Worm (Caenorhabditis elegans) whole organism, L1 larva: ENCODE results near the gene F32G8.3.
A peak's percentile ranks its signal among the peaks of the same experiment; 100 is the strongest.

Experiments
- C04F5.9 ChIP-seq: sonication (generic microtip); optimal IDR thresholded peaks from 2 replicates; lab custom pipeline; 2016; ENCODE audit warnings: missing genetic modification characterization, missing compliant biosample characterization
- C16A3.4 ChIP-seq: fragments of 150-350 bp; optimal IDR thresholded peaks from 2 replicates; lab custom pipeline; 2014; ENCODE audit warnings: missing biosample characterization, missing genetic modification characterization
- F16B12.6 ChIP-seq: fragments of 150-350 bp; optimal IDR thresholded peaks from 2 replicates; lab custom pipeline; 2014; ENCODE audit warnings: missing biosample characterization, missing genetic modification characterization
- aha-1 ChIP-seq: fragments of 150-350 bp; optimal IDR thresholded peaks from 2 replicates; lab custom pipeline; 2014; ENCODE audit warnings: missing biosample characterization, missing genetic modification characterization
- blmp-1 ChIP-seq: fragments of 150-350 bp; optimal IDR thresholded peaks from 2 replicates; lab custom pipeline; 2014; ENCODE audit warnings: missing biosample characterization, missing genetic modification characterization
- ceh-63 ChIP-seq: fragments of 200-800 bp; sonication (Bioruptor generic); optimal IDR thresholded peaks from 2 replicates; lab custom pipeline; 2018; ENCODE audit warnings: mild to moderate bottlenecking, missing genetic modification characterization, missing compliant biosample characterization
- ceh-8 ChIP-seq: fragments of 200-800 bp; sonication (Bioruptor generic); optimal IDR thresholded peaks from 2 replicates; lab custom pipeline; 2018; ENCODE audit warnings: mild to moderate bottlenecking, missing genetic modification characterization, moderate library complexity, missing compliant biosample characterization
- ceh-82 ChIP-seq, 3 experiments: fragments of 150-350 bp in 1 of 3; sonication (generic microtip) in 2 of 3; optimal IDR thresholded peaks; 2 replicates each; lab custom pipeline; 2014 to 2017; ENCODE audit warnings: missing biosample characterization in 3 of 3, missing genetic modification characterization in 3 of 3
- dpl-1 ChIP-seq, 3 experiments: fragments of 150-350 bp in 2 of 3; sonication (generic microtip) in 1 of 3; optimal IDR thresholded peaks; 2 replicates each; lab custom pipeline; 2014 to 2017; ENCODE audit warnings: missing biosample characterization in 3 of 3, missing genetic modification characterization in 3 of 3, missing genetic modification reagents in 3 of 3
- dsc-1 ChIP-seq: sonication (generic microtip); optimal IDR thresholded peaks from 2 replicates; lab custom pipeline; 2016; ENCODE audit warnings: mild to moderate bottlenecking, missing genetic modification characterization, missing compliant biosample characterization
- elt-2 ChIP-seq: sonication (generic microtip); optimal IDR thresholded peaks from 2 replicates; lab custom pipeline; 2016; ENCODE audit warnings: missing genetic modification characterization, mild to moderate bottlenecking, inconsistent platforms, missing compliant biosample characterization, missing genetic modification reagents
- elt-3 ChIP-seq, 6 experiments: fragments of 150-350 bp in 1 of 6; sonication (generic microtip); optimal IDR thresholded peaks; 2 replicates each; lab custom pipeline; 2017 to 2018; ENCODE audit warnings: missing biosample characterization in 6 of 6, missing genetic modification characterization in 6 of 6, inconsistent platforms in 1 of 6
- fkh-10 ChIP-seq: sonication (generic microtip); optimal IDR thresholded peaks from 2 replicates; lab custom pipeline; 2017; ENCODE audit warnings: missing biosample characterization, missing genetic modification reagents, missing genetic modification characterization
- fkh-8 ChIP-seq: sonication (generic microtip); optimal IDR thresholded peaks from 2 replicates; lab custom pipeline; 2016; ENCODE audit warnings: mild to moderate bottlenecking, missing genetic modification characterization, missing compliant biosample characterization
- fos-1 ChIP-seq: fragments of 150-350 bp; optimal IDR thresholded peaks from 2 replicates; lab custom pipeline; 2014; ENCODE audit warnings: missing biosample characterization, missing genetic modification characterization
- hlh-17 ChIP-seq: fragments of 200-800 bp; sonication (Bioruptor generic); optimal IDR thresholded peaks from 2 replicates; lab custom pipeline; 2018; ENCODE audit warnings: missing genetic modification characterization, mild to moderate bottlenecking, missing compliant biosample characterization, moderate library complexity, borderline replicate concordance
- hlh-4 ChIP-seq: sonication (generic microtip); optimal IDR thresholded peaks from 2 replicates; lab custom pipeline; 2016; ENCODE audit warnings: mild to moderate bottlenecking, missing genetic modification characterization, missing compliant biosample characterization
- irx-1 ChIP-seq: sonication (generic microtip); optimal IDR thresholded peaks from 2 replicates; lab custom pipeline; 2016; ENCODE audit warnings: missing genetic modification characterization, missing compliant biosample characterization
- isw-1 ChIP-seq: fragments of 200-800 bp; sonication (Bioruptor generic); IDR thresholded peaks from 2 replicates; pipeline ENCODE4 v1.3.6; 2022; ENCODE audit warnings: missing genetic modification characterization, missing compliant biosample characterization
- jun-1 ChIP-seq: fragments of 150-350 bp; optimal IDR thresholded peaks from 2 replicates; lab custom pipeline; 2014; ENCODE audit warnings: missing biosample characterization, missing genetic modification reagents, missing genetic modification characterization
- lin-35 ChIP-seq, 2 experiments: fragments of 150-350 bp; optimal IDR thresholded peaks; 2 replicates each; lab custom pipeline; 2014; ENCODE audit warnings: missing biosample characterization in 2 of 2, missing genetic modification characterization in 2 of 2, missing genetic modification reagents in 2 of 2
- lin-39 ChIP-seq: fragments of 150-350 bp; optimal IDR thresholded peaks from 2 replicates; lab custom pipeline; 2014; ENCODE audit warnings: missing biosample characterization, missing genetic modification reagents, missing genetic modification characterization
- lsy-2 ChIP-seq, 2 experiments: fragments of 150-350 bp; optimal IDR thresholded peaks; 2 replicates each; lab custom pipeline; 2014; ENCODE audit warnings: missing biosample characterization in 2 of 2, missing genetic modification characterization in 2 of 2
- mdl-1 ChIP-seq, 2 experiments: fragments of 150-350 bp; optimal IDR thresholded peaks; 2 replicates each; lab custom pipeline; 2014 to 2017; ENCODE audit warnings: missing biosample characterization in 2 of 2, missing genetic modification characterization in 2 of 2, inconsistent platforms in 1 of 2
- mef-2 ChIP-seq: fragments of 150-350 bp; optimal IDR thresholded peaks from 2 replicates; lab custom pipeline; 2014; ENCODE audit warnings: missing biosample characterization, missing genetic modification characterization
- nhr-11 ChIP-seq: fragments of 150-350 bp; optimal IDR thresholded peaks from 2 replicates; lab custom pipeline; 2014; ENCODE audit warnings: missing biosample characterization, missing genetic modification characterization
- nhr-12 ChIP-seq: sonication (generic microtip); optimal IDR thresholded peaks from 2 replicates; lab custom pipeline; 2017; ENCODE audit warnings: missing biosample characterization, missing genetic modification characterization
- nhr-20 ChIP-seq: sonication (generic microtip); optimal IDR thresholded peaks from 2 replicates; lab custom pipeline; 2016; ENCODE audit warnings: mild to moderate bottlenecking, missing genetic modification characterization, missing compliant biosample characterization
- nhr-237 ChIP-seq: fragments of 150-350 bp; optimal IDR thresholded peaks from 2 replicates; lab custom pipeline; 2014; ENCODE audit warnings: missing biosample characterization, missing genetic modification characterization
- nhr-28 ChIP-seq: fragments of 150-350 bp; optimal IDR thresholded peaks from 2 replicates; lab custom pipeline; 2014; ENCODE audit warnings: missing biosample characterization, missing genetic modification characterization
- nhr-76 ChIP-seq: sonication (generic microtip); optimal IDR thresholded peaks from 2 replicates; lab custom pipeline; 2017; ENCODE audit warnings: missing biosample characterization, missing genetic modification characterization
- nhr-85 ChIP-seq: sonication (generic microtip); peaks from one replicate; lab custom pipeline; 2016; ENCODE audit warnings: missing genetic modification characterization, inconsistent platforms, missing compliant biosample characterization
- nhr-90 ChIP-seq: sonication (generic microtip); optimal IDR thresholded peaks from 2 replicates; lab custom pipeline; 2016; ENCODE audit warnings: mild to moderate bottlenecking, missing genetic modification characterization, missing compliant biosample characterization; ENCODE audit not compliant: poor library complexity
- pax-3 ChIP-seq: fragments of 200-800 bp; sonication (Bioruptor generic); optimal IDR thresholded peaks from 2 replicates; lab custom pipeline; 2018; ENCODE audit warnings: mild to moderate bottlenecking, missing genetic modification characterization, moderate library complexity, missing compliant biosample characterization
- pqm-1 ChIP-seq: sonication (generic microtip); optimal IDR thresholded peaks from 3 replicates; lab custom pipeline; 2017; ENCODE audit warnings: missing biosample characterization, missing genetic modification characterization
- rnt-1 ChIP-seq: sonication (generic microtip); optimal IDR thresholded peaks from 2 replicates; lab custom pipeline; 2016; ENCODE audit warnings: mild to moderate bottlenecking, missing genetic modification characterization, moderate library complexity, missing compliant biosample characterization
- snpc-4 ChIP-seq: fragments of 150-350 bp; optimal IDR thresholded peaks from 2 replicates; lab custom pipeline; 2014; ENCODE audit warnings: missing biosample characterization, missing genetic modification characterization
- sptf-1 ChIP-seq: fragments of 150-350 bp; optimal IDR thresholded peaks from 2 replicates; lab custom pipeline; 2014; ENCODE audit warnings: missing biosample characterization, missing genetic modification characterization
- sup-37 ChIP-seq: fragments of 200-800 bp; sonication (Bioruptor generic); optimal IDR thresholded peaks from 2 replicates; lab custom pipeline; 2018; ENCODE audit warnings: mild to moderate bottlenecking, missing genetic modification characterization, missing compliant biosample characterization
- swsn-7 ChIP-seq: sonication (generic microtip); optimal IDR thresholded peaks from 2 replicates; lab custom pipeline; 2016; ENCODE audit warnings: missing genetic modification characterization, missing compliant biosample characterization
- tlp-1 ChIP-seq: fragments of 150-350 bp; optimal IDR thresholded peaks from 2 replicates; lab custom pipeline; 2014; ENCODE audit warnings: missing biosample characterization, missing genetic modification characterization
- unc-130 ChIP-seq: fragments of 150-350 bp; optimal IDR thresholded peaks from 2 replicates; lab custom pipeline; 2017; ENCODE audit warnings: missing biosample characterization, missing genetic modification characterization, inconsistent platforms
- unc-98 ChIP-seq: fragments of 200-800 bp; sonication (Bioruptor generic); IDR thresholded peaks from 2 replicates; pipeline ENCODE4 v1.3.6; 2022; ENCODE audit warnings: missing genetic modification characterization, missing compliant biosample characterization
- vab-15 ChIP-seq: sonication (generic microtip); optimal IDR thresholded peaks from 2 replicates; lab custom pipeline; 2017; ENCODE audit warnings: missing genotype, mild to moderate bottlenecking, missing genetic modification characterization, missing compliant biosample characterization
- zag-1 ChIP-seq: fragments of 150-350 bp; optimal IDR thresholded peaks from 2 replicates; lab custom pipeline; 2014; ENCODE audit warnings: missing biosample characterization, missing genetic modification characterization
- ztf-11 ChIP-seq, 2 experiments: sonication (generic microtip); optimal IDR thresholded peaks; 2 replicates each; lab custom pipeline; 2016 to 2017; ENCODE audit warnings: missing genetic modification characterization in 2 of 2, missing biosample characterization in 1 of 2, missing compliant biosample characterization in 1 of 2

The F32G8.3 gene

DNA sequence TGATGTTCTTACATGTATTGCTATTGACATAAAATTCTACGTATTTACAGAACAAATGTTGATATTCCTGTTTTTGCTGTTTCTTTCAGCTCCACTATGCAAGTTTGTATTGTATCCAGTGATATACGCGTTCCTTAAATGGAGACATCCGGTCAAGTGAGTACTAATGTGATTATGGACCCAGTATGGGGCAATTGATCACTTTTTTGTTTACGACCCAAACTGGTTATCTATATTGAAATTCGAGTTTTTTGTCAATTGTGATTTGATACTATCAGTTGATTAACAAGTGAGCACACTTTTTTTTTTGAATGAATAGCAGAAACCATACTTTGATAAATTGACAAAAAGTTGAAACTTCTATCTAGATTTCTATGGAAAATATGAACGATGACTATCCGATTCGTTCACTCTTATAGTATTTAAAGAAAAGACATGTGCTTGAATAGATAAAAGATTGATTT is 26.7 kb upstream of the F32G8.3 start, which contains the start of gene T21C9.6:
T21C9.6 (plus strand) TSS at position 51 of the 464 bp plus-strand sequence.
- peak; percentile 25 for TF ChIP-seq elt-2 (tag; lab: Kevin White, UChicago)
- no peak for TF ChIP-seq unc-130 (tag; lab: Kevin White, UChicago)
- TF ChIP-seq, all 84 proteins: peak for 1

DNA sequence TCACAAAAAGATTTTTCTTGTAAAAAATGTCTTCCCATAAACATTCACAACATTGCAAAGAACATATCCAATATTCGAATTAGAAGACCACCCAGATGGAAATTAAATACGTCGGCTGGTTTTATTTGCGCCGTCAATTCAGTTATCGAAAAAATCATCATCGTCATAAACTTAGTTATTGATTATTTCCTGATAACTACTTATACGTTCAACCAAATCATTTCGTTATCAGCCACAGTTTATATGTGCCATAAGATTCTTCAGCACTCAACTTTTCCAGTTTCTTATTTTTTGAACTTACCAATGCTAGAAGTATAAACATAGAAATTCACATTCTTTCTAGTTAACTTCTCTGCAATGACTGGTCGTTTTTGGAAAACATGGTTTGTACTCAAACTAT is 25.5 kb upstream of the F32G8.3 start:
- no peak for TF ChIP-seq pqm-1 (tag; lab: Kevin White, UChicago)
- peak; percentile 56 for TF ChIP-seq tlp-1 (tag; lab: Kevin White, UChicago)
- no peak for TF ChIP-seq hlh-4 (tag; lab: Kevin White, UChicago)
- TF ChIP-seq dsc-1 (tag; lab: Kevin White, UChicago), result no peak
- no peak for TF ChIP-seq hlh-17 (GFP tag; lab: Kevin White, UChicago)
- no peak for TF ChIP-seq fos-1 (tag; lab: Kevin White, UChicago)
- no peak for TF ChIP-seq nhr-237
- no peak for TF ChIP-seq isw-1 (GFP tag; lab: Robert Waterston, UW)
- TF ChIP-seq fkh-8 (tag; lab: Kevin White, UChicago), result no peak
- TF ChIP-seq nhr-76 (tag; lab: Kevin White, UChicago), result no peak
- no peak for TF ChIP-seq ceh-8 (GFP tag; lab: Kevin White, UChicago)
- TF ChIP-seq zag-1 (tag; lab: Kevin White, UChicago), result no peak
- TF ChIP-seq elt-2 (tag; lab: Kevin White, UChicago), result peak; percentile 40
- peak in 1 of 2 experiments; percentile 9 for TF ChIP-seq lin-35 (GFP tag; optimal IDR thresholded peaks at IDR 0.05; lab: Kevin White, UChicago)
- TF ChIP-seq mef-2 (tag; lab: Kevin White, UChicago), result no peak
- TF ChIP-seq ztf-11 (tag; optimal IDR thresholded peaks at IDR 0.05; lab: Kevin White, UChicago), result no peak
- TF ChIP-seq nhr-12 (tag; lab: Kevin White, UChicago), result no peak
- no peak for TF ChIP-seq nhr-90 (tag; lab: Kevin White, UChicago)
- TF ChIP-seq sptf-1 (tag; lab: Kevin White, UChicago), result no peak
- TF ChIP-seq lin-39 (tag; lab: Kevin White, UChicago), result no peak

DNA sequence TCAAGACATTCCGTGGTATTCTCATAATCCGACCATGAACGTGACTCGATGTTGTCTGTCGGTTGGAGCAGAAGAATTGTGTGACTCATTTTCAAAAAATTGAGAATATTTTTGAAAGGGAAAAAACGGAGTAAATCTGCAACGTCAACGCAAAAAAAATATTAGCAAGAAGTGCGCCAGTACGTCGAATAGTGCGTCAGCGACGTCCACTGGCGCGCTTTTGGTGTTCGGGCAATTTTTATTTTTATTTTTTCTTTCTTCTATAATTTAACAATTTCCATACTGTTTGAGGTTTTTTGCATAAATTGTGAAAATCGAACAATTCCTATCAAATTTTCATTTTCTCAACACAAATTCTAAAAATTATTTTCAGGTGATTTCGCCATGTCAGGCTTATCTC is 23.8 kb upstream of the F32G8.3 start, which contains the start of the genes erh-1 and lpd-9:
erh-1 (minus strand) TSS at position 204 of the 400 bp plus-strand sequence.
lpd-9 (plus strand) TSS at position 368 of the 400 bp plus-strand sequence.
- TF ChIP-seq jun-1 (tag; lab: Kevin White, UChicago) (peak; percentile 53), nhr-85 (peak; percentile 87), lin-35 (GFP tag; optimal IDR thresholded peaks at IDR 0.05; lab: Kevin White, UChicago) (peak; percentile 73 to 87), ceh-8 (GFP tag; lab: Kevin White, UChicago) (peak; percentile 51), blmp-1 (peak; percentile 67), pqm-1 (tag; lab: Kevin White, UChicago) (no peak), lin-39 (tag; lab: Kevin White, UChicago) (peak; percentile 70), unc-130 (tag; lab: Kevin White, UChicago) (peak; percentile 22), nhr-90 (tag; lab: Kevin White, UChicago) (peak; percentile 85), nhr-12 (tag; lab: Kevin White, UChicago) (no peak), elt-2 (tag; lab: Kevin White, UChicago) (peak; percentile 73), pax-3 (tag; lab: Kevin White, UChicago) (peak; percentile 19), lsy-2 (tag; optimal IDR thresholded peaks at IDR 0.05; lab: Kevin White, UChicago) (peak; percentile 78 to 86), sptf-1 (tag; lab: Kevin White, UChicago) (no peak), aha-1 (tag; lab: Kevin White, UChicago) (peak; percentile 30), C16A3.4 (tag; lab: Kevin White, UChicago) (peak; percentile 57), irx-1 (tag; lab: Kevin White, UChicago) (peak; percentile 70), unc-98 (GFP tag; lab: Robert Waterston, UW) (no peak), fkh-10 (GFP tag; lab: Kevin White, UChicago) (peak; percentile 17), ceh-82 (tag; optimal IDR thresholded peaks at IDR 0.05; lab: Kevin White, UChicago) (peak; percentile 77 to 84 (median 79)), nhr-11 (tag; lab: Kevin White, UChicago) (peak; percentile 37), snpc-4 (peak; percentile 77), mdl-1 (tag; optimal IDR thresholded peaks at IDR 0.05; lab: Kevin White, UChicago) (peak in 1 of 2 experiments; percentile 25), C04F5.9 (peak; percentile 53), dpl-1 (GFP tag; optimal IDR thresholded peaks at IDR 0.05; lab: Kevin White, UChicago) (peak; percentile 75 to 83 (median 79)), nhr-20 (peak; percentile 82), vab-15 (tag; lab: Kevin White, UChicago) (no peak), sup-37 (peak; percentile 39), F16B12.6 (tag; lab: Kevin White, UChicago) (peak; percentile 49), elt-3 (tag; optimal IDR thresholded peaks at IDR 0.05; lab: Kevin White, UChicago) (peak in 1 of 6 experiments; percentile 34), nhr-28 (tag; lab: Kevin White, UChicago) (no peak), ceh-63 (GFP tag; lab: Kevin White, UChicago) (no peak), swsn-7 (tag; lab: Kevin White, UChicago) (peak; percentile 87), rnt-1 (tag; lab: Kevin White, UChicago) (peak; percentile 89)
